Worm (Caenorhabditis elegans) whole organism, young adult: ENCODE measurements around the gene srh-169.

Experiments used
- Y67H2A.10 ChIP-seq: fragments of 200-800 bp; sonication (Bioruptor generic); conservative IDR thresholded peaks from 2 replicates; pipeline ENCODE4 v1.3.6; 2022; ENCODE audit warnings: missing genetic modification reagents, missing genetic modification characterization, missing compliant biosample characterization
- Y79H2A.3 ChIP-seq: fragments of 200-800 bp; sonication (Bioruptor generic); conservative IDR thresholded peaks from 2 replicates; pipeline ENCODE4 v1.3.6; 2022; ENCODE audit warnings: missing genetic modification reagents, missing genetic modification characterization, missing compliant biosample characterization
- cebp-1 ChIP-seq, 2 experiments: fragments of 200-800 bp in 1 of 2; sonication (Bioruptor generic) in 1 of 2; sonication (generic microtip) in 1 of 2; IDR thresholded peaks in 1 of 2; optimal IDR thresholded peaks in 1 of 2; 2 replicates each; pipeline versions ENCODE4 v1.3.6 to Lab custom; 2017 to 2022; ENCODE audit warnings: missing compliant biosample characterization in 2 of 2, missing genetic modification characterization in 2 of 2, mild to moderate bottlenecking in 1 of 2, missing genetic modification reagents in 1 of 2, moderate library complexity in 1 of 2
- ceh-58 ChIP-seq: fragments of 200-800 bp; sonication (Bioruptor generic); IDR thresholded peaks from 2 replicates; pipeline ENCODE4 v1.3.6; 2022; ENCODE audit warnings: missing genetic modification characterization, missing compliant biosample characterization
- efl-1 ChIP-seq: fragments of 150-350 bp; optimal IDR thresholded peaks from 2 replicates; lab custom pipeline; 2014; ENCODE audit warnings: missing biosample characterization, missing genetic modification reagents, missing genetic modification characterization
- lag-1 ChIP-seq: fragments of 200-800 bp; sonication (Bioruptor generic); IDR thresholded peaks from 2 replicates; pipeline ENCODE4 v1.3.6; 2022; ENCODE audit warnings: missing genetic modification reagents, missing genetic modification characterization, missing compliant biosample characterization
- mxl-1 ChIP-seq: sonication (generic microtip); optimal IDR thresholded peaks from 2 replicates; lab custom pipeline; 2016; ENCODE audit warnings: missing genetic modification characterization, missing compliant biosample characterization
- nhr-120 ChIP-seq: fragments of 200-800 bp; sonication (Bioruptor generic); IDR thresholded peaks from 2 replicates; pipeline ENCODE4 v1.3.6; 2022; ENCODE audit warnings: missing genetic modification characterization, missing compliant biosample characterization
- pha-4 ChIP-seq: fragments of 150-350 bp; sonication (generic microtip); optimal IDR thresholded peaks from 2 replicates; lab custom pipeline; 2014; ENCODE audit warnings: missing biosample characterization, missing genetic modification reagents, missing genetic modification characterization
- rec-8 ChIP-seq, 2 experiments: sonication (generic microtip); optimal IDR thresholded peaks; 2 replicates each; lab custom pipeline; 2016; ENCODE audit warnings: mild to moderate bottlenecking in 2 of 2, missing genetic modification characterization in 2 of 2, missing genetic modification reagents in 2 of 2, missing genotype in 2 of 2, missing biosample characterization in 1 of 2, missing compliant biosample characterization in 1 of 2, moderate library complexity in 1 of 2
- snpc-1.1 ChIP-seq: sonication (generic microtip); optimal IDR thresholded peaks from 2 replicates; lab custom pipeline; 2017; ENCODE audit warnings: missing genetic modification characterization, mild to moderate bottlenecking, missing compliant biosample characterization, antibody characterized with exemption, moderate library complexity, missing genotype, missing genetic modification reagents; ENCODE audit not compliant: insufficient read depth
- tbp1 ChIP-seq: fragments of 200-800 bp; sonication (Bioruptor generic); optimal IDR thresholded peaks from 2 replicates; lab custom pipeline; 2018; ENCODE audit warnings: mild to moderate bottlenecking, missing genetic modification characterization, missing compliant biosample characterization
- ztf-25 ChIP-seq: fragments of 200-800 bp; sonication (Bioruptor generic); IDR thresholded peaks from 2 replicates; pipeline ENCODE4 v1.3.6; 2022; ENCODE audit warnings: missing genetic modification reagents, missing genetic modification characterization, missing compliant biosample characterization
- ztf-3 ChIP-seq: fragments of 200-800 bp; sonication (Bioruptor generic); optimal IDR thresholded peaks from 2 replicates; lab custom pipeline; 2018; ENCODE audit warnings: mild to moderate bottlenecking, missing genetic modification characterization, missing compliant biosample characterization

ce11 chrV:4041853-4042424 is 5.7 kb upstream of the srh-169 start, which contains the start of the genes C49G7.10 and irg-2:
- TF ChIP-seq Y79H2A.3 (no peak), rec-8 (tag; optimal IDR thresholded peaks at IDR 0.05; lab: Kevin White, UChicago) (no peak), lag-1 (no peak), nhr-120 (GFP tag; lab: Robert Waterston, UW) (no peak), tbp1 (GFP tag; lab: Kevin White, UChicago) (no peak), ztf-3 (GFP tag; lab: Kevin White, UChicago) (no peak), mxl-1 (tag; lab: Kevin White, UChicago) (no peak), ceh-58 (GFP tag; lab: Robert Waterston, UW) (no peak), Y67H2A.10 (GFP tag; lab: Robert Waterston, UW) (no peak), pha-4 (tag; lab: Kevin White, UChicago) (no peak), cebp-1 (GFP tag; IDR thresholded peaks at IDR 0.05; lab: Robert Waterston, UW) (peak; percentile 98), cebp-1 (tag; optimal IDR thresholded peaks at IDR 0.05; lab: Kevin White, UChicago) (peak; percentile 100), ztf-25 (GFP tag; lab: Robert Waterston, UW) (no peak), efl-1 (GFP tag; lab: Kevin White, UChicago) (no peak), snpc-1.1 (tag; lab: Kevin White, UChicago) (no peak)
